Worm (Caenorhabditis elegans): Measurements from ENCODE around the gene F55B11.4.

DNA sequence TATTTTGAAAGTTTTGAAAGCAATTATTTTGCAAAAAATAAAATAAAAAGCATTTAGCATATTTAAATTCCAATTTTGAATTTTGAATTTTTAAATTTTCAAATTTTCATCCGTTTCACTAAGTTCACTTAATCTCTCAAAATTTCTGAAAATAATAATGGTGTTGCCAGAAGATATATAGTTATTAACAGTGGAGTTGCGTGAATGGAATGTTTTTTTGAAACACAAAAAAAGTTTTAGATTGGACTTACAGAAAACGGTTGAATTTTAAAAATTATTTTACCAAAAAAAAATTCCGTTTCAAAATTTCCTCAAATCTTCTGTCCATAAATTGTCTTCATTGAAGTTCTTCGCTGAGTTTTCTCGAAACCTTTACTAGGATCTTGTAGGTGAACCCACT lies 39.5 kb downstream of the F55B11.4 start:
- TF ChIP-seq klf-2 (GFP tag; conservative IDR thresholded peaks at IDR 0.05) (no peak), ref-1 (GFP tag; conservative IDR thresholded peaks at IDR 0.05) (no peak), flt-1 (GFP tag; IDR thresholded peaks at IDR 0.05) (no peak), ztf-29 (GFP tag; IDR thresholded peaks at IDR 0.05) (no peak), med-1 (GFP tag; optimal IDR thresholded peaks at IDR 0.05; ENCODE audit: insufficient read depth) (no peak), T22C8.4 (GFP tag; IDR thresholded peaks at IDR 0.05) (no peak), ztf-23 (GFP tag; IDR thresholded peaks at IDR 0.05) (no peak)

Measured in whole organism, midembryonic.